Worm (Caenorhabditis elegans): ENCODE measurements around the gene dlc-5.

ce11 chrIV:6433424-6433823 lies 4.6 kb upstream of the dlc-5 start:
- TF ChIP-seq B0261.1 (tag; optimal IDR thresholded peaks at IDR 0.05) (no peak), F57A8.1 (GFP tag; optimal IDR thresholded peaks at IDR 0.05) (no peak), Y53G8AR.9 (GFP tag; conservative IDR thresholded peaks at IDR 0.05) (no peak), zim-3 (tag; optimal IDR thresholded peaks at IDR 0.05) (no peak), snpc-1.3 (tag; optimal IDR thresholded peaks at IDR 0.05; ENCODE audit: insufficient read depth) (no peak), athp-1 (tag; optimal IDR thresholded peaks at IDR 0.05) (no peak), sea-2 (GFP tag; IDR thresholded peaks at IDR 0.05) (no peak), nfya-1 (tag; optimal IDR thresholded peaks at IDR 0.05; ENCODE audit: borderline replicate concordance, insufficient read depth) (no peak), unc-62 (GFP tag; optimal IDR thresholded peaks at IDR 0.05) (no peak), mcd-1 (GFP tag; IDR thresholded peaks at IDR 0.05) (no peak), dox-1 (GFP tag; IDR thresholded peaks at IDR 0.05) (no peak), cebp-2 (GFP tag; IDR thresholded peaks at IDR 0.05) (no peak), rcor-1 (GFP tag; IDR thresholded peaks at IDR 0.05) (no peak)
